Worm (Caenorhabditis elegans) whole organism, young adult: Measurements from ENCODE around the gene epg-7.

ENCODE experiments used
- F22D6.2 ChIP-seq: sonication (generic microtip); optimal IDR thresholded peaks from 2 replicates; lab custom pipeline; 2016; ENCODE audit warnings: mild to moderate bottlenecking, missing genetic modification characterization, missing compliant biosample characterization
- hsf-1 ChIP-seq: fragments of 200-800 bp; sonication (Bioruptor generic); IDR thresholded peaks from 2 replicates; pipeline ENCODE4 v1.3.6; 2022; ENCODE audit warnings: missing genetic modification reagents, missing genetic modification characterization, missing compliant biosample characterization
- lsl-1 ChIP-seq: fragments of 200-800 bp; sonication (Bioruptor generic); optimal IDR thresholded peaks from 2 replicates; lab custom pipeline; 2018; ENCODE audit warnings: mild to moderate bottlenecking, missing genetic modification characterization, moderate library complexity, missing compliant biosample characterization
- madf-10 ChIP-seq: sonication (generic microtip); optimal IDR thresholded peaks from 2 replicates; lab custom pipeline; 2016; ENCODE audit warnings: mild to moderate bottlenecking, missing genetic modification characterization, missing compliant biosample characterization
- madf-6 ChIP-seq: fragments of 200-800 bp; sonication (Bioruptor generic); IDR thresholded peaks from 2 replicates; pipeline ENCODE4 v1.3.6; 2022; ENCODE audit warnings: missing genetic modification reagents, missing genetic modification characterization, missing compliant biosample characterization
- mel-28 ChIP-seq: sonication (generic microtip); optimal IDR thresholded peaks from 2 replicates; lab custom pipeline; 2016; ENCODE audit warnings: borderline replicate concordance, mild to moderate bottlenecking, missing genetic modification characterization, missing compliant biosample characterization
- nfya-1 ChIP-seq: sonication (generic microtip); optimal IDR thresholded peaks from 2 replicates; lab custom pipeline; 2017; ENCODE audit warnings: antibody characterized with exemption, missing compliant biosample characterization, missing genetic modification characterization, borderline replicate concordance; ENCODE audit not compliant: insufficient read depth
- nhr-120 ChIP-seq: fragments of 200-800 bp; sonication (Bioruptor generic); IDR thresholded peaks from 2 replicates; pipeline ENCODE4 v1.3.6; 2022; ENCODE audit warnings: missing genetic modification characterization, missing compliant biosample characterization
- nhr-80 ChIP-seq: sonication (generic microtip); optimal IDR thresholded peaks from 2 replicates; lab custom pipeline; 2016; ENCODE audit warnings: missing genetic modification characterization, missing compliant biosample characterization
- pha-4 ChIP-seq: fragments of 150-350 bp; sonication (generic microtip); optimal IDR thresholded peaks from 2 replicates; lab custom pipeline; 2014; ENCODE audit warnings: missing biosample characterization, missing genetic modification reagents, missing genetic modification characterization
- snpc-4 ChIP-seq, 5 experiments: fragments of 150-350 bp in 1 of 5; sonication (generic microtip) in 4 of 5; optimal IDR thresholded peaks; 2 replicates each; lab custom pipeline; 2014 to 2018; ENCODE audit warnings: missing genetic modification characterization in 5 of 5, missing biosample characterization in 3 of 5, antibody characterized with exemption in 2 of 5, mild to moderate bottlenecking in 2 of 5, missing compliant biosample characterization in 2 of 5, missing genotype in 2 of 5, moderate library complexity in 2 of 5, missing genetic modification reagents in 1 of 5
- sptf-2 ChIP-seq: fragments of 200-800 bp; sonication (Bioruptor generic); optimal IDR thresholded peaks from 2 replicates; lab custom pipeline; 2018; ENCODE audit warnings: mild to moderate bottlenecking, missing genetic modification characterization, missing compliant biosample characterization

ce11 chrX:7369770-7370169, 35.3 kb downstream of the epg-7 start:
- TF ChIP-seq F22D6.2: no peak
- no peak for TF ChIP-seq pha-4 (tag; lab: Kevin White, UChicago)
- TF ChIP-seq nhr-80 (tag; lab: Kevin White, UChicago): no peak
- no peak for TF ChIP-seq snpc-4 (GFP tag; optimal IDR thresholded peaks at IDR 0.05; lab: Kevin White, UChicago)
- no peak for TF ChIP-seq snpc-4 (tag; optimal IDR thresholded peaks at IDR 0.05; lab: Kevin White, UChicago)
- no peak for TF ChIP-seq mel-28 (tag; lab: Kevin White, UChicago)
- TF ChIP-seq lsl-1 (GFP tag; lab: Kevin White, UChicago): no peak
- TF ChIP-seq sptf-2 (GFP tag; lab: Kevin White, UChicago): no peak
- TF ChIP-seq nhr-120 (GFP tag; lab: Robert Waterston, UW): no peak
- no peak for TF ChIP-seq hsf-1
- no peak for TF ChIP-seq madf-10 (tag; lab: Kevin White, UChicago)
- TF ChIP-seq nfya-1: no peak
- no peak for TF ChIP-seq madf-6 (GFP tag; lab: Robert Waterston, UW)
